Worm (Caenorhabditis elegans): ENCODE data around the gene C07B5.6.

The C07B5.6 gene

DNA sequence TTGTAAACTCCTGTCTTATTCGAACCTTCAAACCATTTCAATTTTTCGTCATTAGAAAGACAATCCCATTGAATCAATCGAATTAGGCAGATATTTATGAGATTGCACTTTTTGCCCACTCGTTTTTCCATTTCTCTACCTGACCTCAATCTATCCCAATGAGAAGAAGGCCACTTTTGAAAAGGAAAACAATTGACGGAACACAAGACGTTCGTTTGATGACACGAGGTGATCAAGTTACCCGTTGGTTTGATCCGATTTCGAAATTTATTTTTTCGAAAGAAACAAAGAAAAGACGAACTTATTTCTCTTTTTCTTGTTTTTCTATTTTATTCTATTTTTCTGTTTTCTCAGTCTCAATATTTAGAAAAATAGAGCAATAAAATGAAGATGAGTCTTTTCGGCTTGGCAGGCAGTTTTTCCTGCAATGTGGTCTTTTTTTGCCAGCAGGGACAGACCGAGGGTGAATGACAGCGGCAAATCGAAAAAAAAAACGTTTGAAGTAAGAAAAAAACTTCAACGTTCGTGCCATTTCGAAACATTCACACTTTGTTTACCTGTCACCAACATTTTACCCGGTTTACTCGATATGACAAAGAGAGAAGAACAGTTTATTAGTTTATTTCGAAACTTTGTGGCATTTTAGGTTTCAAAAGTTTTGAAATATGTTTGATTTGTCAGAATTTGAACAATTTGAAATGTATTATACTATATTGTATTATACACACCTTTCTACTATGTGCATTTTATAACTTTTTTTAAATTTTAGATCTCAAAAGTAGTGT is 29.4 kb downstream of the C07B5.6 start:
- TF ChIP-seq nhr-12 (tag; optimal IDR thresholded peaks at IDR 0.05) (no peak), ztf-11 (tag; optimal IDR thresholded peaks at IDR 0.05) (no peak), nhr-23 (tag; optimal IDR thresholded peaks at IDR 0.05) (peak; percentile 24), jun-1 (tag; optimal IDR thresholded peaks at IDR 0.05) (no peak), sea-2 (GFP tag; optimal IDR thresholded peaks at IDR 0.05) (no peak), ceh-28 (tag; optimal IDR thresholded peaks at IDR 0.05) (no peak), hmg-11 (tag; optimal IDR thresholded peaks at IDR 0.05) (no peak), nhr-25 (tag; optimal IDR thresholded peaks at IDR 0.05) (peak; percentile 84), pha-4 (tag; optimal IDR thresholded peaks at IDR 0.05) (peak; percentile 71), elt-1 (tag; optimal IDR thresholded peaks at IDR 0.05) (no peak)

DNA sequence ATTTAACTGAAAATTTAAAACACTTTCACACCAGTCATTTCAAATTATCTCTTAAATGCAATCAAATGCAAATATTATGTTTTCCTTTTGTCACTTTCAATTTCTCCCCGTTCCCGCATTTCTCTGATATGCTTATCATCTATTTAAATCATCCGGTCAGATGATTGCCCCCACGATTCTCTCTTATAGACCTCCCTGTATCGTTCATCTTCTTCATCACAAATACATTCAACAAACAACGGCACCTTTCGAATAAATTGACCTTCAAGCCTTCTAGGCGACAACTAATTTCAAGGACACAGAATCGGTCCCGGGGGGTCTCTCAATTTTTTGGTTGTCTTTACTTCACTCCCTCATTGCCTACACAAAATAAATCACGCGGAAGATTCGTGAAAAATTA is 30.1 kb downstream of the C07B5.6 start:
- TF ChIP-seq nhr-23 (tag; optimal IDR thresholded peaks at IDR 0.05) (peak; percentile 68), nhr-43 (tag; optimal IDR thresholded peaks at IDR 0.05; ENCODE audit: poor library complexity, severe bottlenecking) (peak; percentile 67), ztf-11 (tag; optimal IDR thresholded peaks at IDR 0.05) (no peak), jun-1 (tag; optimal IDR thresholded peaks at IDR 0.05) (peak; percentile 40), elt-1 (tag; optimal IDR thresholded peaks at IDR 0.05) (peak; percentile 93), ZK546.5 (tag; optimal IDR thresholded peaks at IDR 0.05) (no peak), egl-5 (tag; optimal IDR thresholded peaks at IDR 0.05) (no peak), lin-39 (tag; optimal IDR thresholded peaks at IDR 0.05) (peak; percentile 22), nhr-237 (tag; optimal IDR thresholded peaks at IDR 0.05) (no peak), pqm-1 (tag; optimal IDR thresholded peaks at IDR 0.05) (no peak), nfya-1 (tag; optimal IDR thresholded peaks at IDR 0.05; ENCODE audit: insufficient read depth) (peak; percentile 25), ceh-82 (tag; optimal IDR thresholded peaks at IDR 0.05) (no peak), egl-27 (tag; optimal IDR thresholded peaks at IDR 0.05) (no peak), ceh-16 (tag; optimal IDR thresholded peaks at IDR 0.05) (peak; percentile 20), nhr-25 (tag; optimal IDR thresholded peaks at IDR 0.05) (peak; percentile 95), unc-62 (GFP tag; optimal IDR thresholded peaks at IDR 0.05) (no peak), fkh-10 (GFP tag; optimal IDR thresholded peaks at IDR 0.05) (no peak), hmg-11 (tag; optimal IDR thresholded peaks at IDR 0.05) (no peak), elt-3 (tag; optimal IDR thresholded peaks at IDR 0.05) (no peak), elt-2 (tag; optimal IDR thresholded peaks at IDR 0.05) (peak; percentile 40)

DNA sequence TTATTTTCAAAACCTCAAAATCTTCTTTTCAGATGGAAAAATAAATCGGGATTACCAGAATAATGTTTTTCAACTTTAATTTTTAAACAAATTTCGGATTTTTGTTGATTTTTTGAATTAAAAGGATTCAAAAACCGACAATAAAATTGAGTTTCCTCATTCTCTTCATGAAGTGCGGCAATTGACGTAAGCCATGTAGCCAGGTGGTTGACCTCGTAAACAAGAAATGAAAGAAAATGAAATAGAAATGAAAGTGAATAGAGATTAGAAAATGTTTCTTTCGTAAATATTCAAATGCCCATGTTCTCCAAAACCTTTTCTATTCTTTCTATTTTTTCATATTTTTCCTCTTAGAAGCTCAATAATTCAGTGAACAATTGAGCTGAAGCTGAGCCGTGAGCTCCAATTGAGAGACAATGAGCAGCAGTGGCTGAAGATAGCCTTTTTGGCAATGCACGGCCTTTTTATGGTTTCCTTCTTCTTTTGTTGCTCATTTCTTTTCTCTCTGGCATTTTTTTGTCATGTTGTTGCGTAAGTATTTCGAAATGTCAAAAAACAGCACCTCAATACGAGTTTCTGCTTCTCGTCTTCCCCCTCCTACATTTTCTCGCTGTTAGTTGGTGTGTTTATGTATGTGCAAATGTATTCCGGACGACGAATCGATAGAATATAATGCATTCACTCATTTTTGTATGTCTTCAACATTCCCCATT is 31.0 kb downstream of the C07B5.6 start:
- TF ChIP-seq nhr-237 (tag; optimal IDR thresholded peaks at IDR 0.05) (no peak), ztf-11 (tag; optimal IDR thresholded peaks at IDR 0.05) (no peak), skn-1 (tag; optimal IDR thresholded peaks at IDR 0.05) (peak; percentile 10), egl-5 (tag; optimal IDR thresholded peaks at IDR 0.05) (peak; percentile 40), lin-39 (tag; optimal IDR thresholded peaks at IDR 0.05) (peak; percentile 19)

DNA sequence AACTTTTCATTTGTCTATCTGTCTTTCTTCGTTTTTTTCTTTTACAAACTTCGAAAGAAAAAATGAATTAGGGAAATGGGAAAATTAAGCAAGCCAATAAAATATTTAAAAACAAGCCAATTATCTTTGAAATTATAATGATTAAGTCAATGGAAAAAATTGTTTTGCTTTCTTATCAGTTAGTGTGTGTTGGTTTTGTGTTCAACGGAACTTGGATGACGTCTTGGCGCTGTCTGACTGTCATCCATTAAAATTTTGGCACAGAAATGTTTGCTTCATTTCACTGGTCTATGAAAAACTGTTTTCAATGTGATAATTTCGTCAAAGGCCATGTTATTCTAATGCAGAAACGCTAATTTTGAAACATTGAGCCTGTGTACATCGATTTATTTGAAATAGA is 31.7 kb downstream of the C07B5.6 start:
- TF ChIP-seq nhr-67 (tag; optimal IDR thresholded peaks at IDR 0.05) (no peak), hmg-11 (tag; optimal IDR thresholded peaks at IDR 0.05) (no peak), daf-12 (tag; optimal IDR thresholded peaks at IDR 0.05) (no peak), pqm-1 (tag; optimal IDR thresholded peaks at IDR 0.05) (peak; percentile 46), elt-2 (tag; optimal IDR thresholded peaks at IDR 0.05) (peak; percentile 66), ztf-11 (tag; optimal IDR thresholded peaks at IDR 0.05) (no peak), egl-5 (tag; optimal IDR thresholded peaks at IDR 0.05) (no peak), nhr-28 (tag; optimal IDR thresholded peaks at IDR 0.05) (no peak), R02D3.7 (tag; optimal IDR thresholded peaks at IDR 0.05) (no peak), snpc-4 (tag; optimal IDR thresholded peaks at IDR 0.05) (no peak), egl-27 (tag; optimal IDR thresholded peaks at IDR 0.05) (no peak), nhr-43 (tag; optimal IDR thresholded peaks at IDR 0.05; ENCODE audit: poor library complexity, severe bottlenecking) (no peak), zag-1 (tag; optimal IDR thresholded peaks at IDR 0.05) (no peak), ZK546.5 (tag; optimal IDR thresholded peaks at IDR 0.05) (no peak), ama-1 (optimal IDR thresholded peaks at IDR 0.05) (no peak), skn-1 (tag; optimal IDR thresholded peaks at IDR 0.05) (no peak)
